Fruit fly (Drosophila melanogaster) whole organism, pupa: ENCODE results near the gene robo2.
A peak's percentile ranks its signal among the peaks of the same experiment; 100 is the strongest.

Experiments
- CG12605 ChIP-seq: fragments of 200-800 bp; sonication (Bioruptor generic); IDR thresholded peaks from 2 replicates; pipeline ENCODE4 v1.3.6; 2022; ENCODE audit warnings: missing biosample characterization, missing genetic modification characterization
- EcR ChIP-seq: fragments of 200-800 bp; sonication (Bioruptor generic); optimal IDR thresholded peaks from 3 replicates; lab custom pipeline; 2019; ENCODE audit warnings: missing biosample characterization, missing genetic modification characterization, mild to moderate bottlenecking, moderate library complexity, missing genetic modification reagents
- fd96Ca ChIP-seq: fragments of 200-800 bp; sonication (Bioruptor generic); IDR thresholded peaks from 3 replicates; pipeline ENCODE4 v1.3.6; 2022; ENCODE audit warnings: missing biosample characterization, missing genetic modification characterization

dm6 chr2L:1458584-1459203 lies 38.4 kb upstream of the robo2 start:
- TF ChIP-seq fd96Ca (GFP tag; lab: Robert Waterston, UW) (peak; percentile 89), EcR (GFP tag; lab: Kevin White, UChicago) (no peak), CG12605 (GFP tag; lab: Robert Waterston, UW) (peak; percentile 81)
